Worm (Caenorhabditis elegans) whole organism, late embryonic: Measurements from ENCODE around the gene B0303.4.

Experiments
- C08G9.2 ChIP-seq: sonication (generic microtip); optimal IDR thresholded peaks from 2 replicates; lab custom pipeline; 2016; ENCODE audit warnings: mild to moderate bottlenecking, missing genetic modification characterization, moderate library complexity, missing compliant biosample characterization
- C38D4.7 ChIP-seq: fragments of 200-800 bp; sonication (Bioruptor generic); optimal IDR thresholded peaks from 2 replicates; lab custom pipeline; 2018; ENCODE audit warnings: mild to moderate bottlenecking, missing genetic modification characterization, moderate library complexity, missing compliant biosample characterization
- F13H6.1 ChIP-seq: sonication (generic microtip); optimal IDR thresholded peaks from 2 replicates; lab custom pipeline; 2016; ENCODE audit warnings: missing genetic modification characterization, missing compliant biosample characterization
- K02D7.2 ChIP-seq: sonication (generic microtip); optimal IDR thresholded peaks from 2 replicates; lab custom pipeline; 2017; ENCODE audit warnings: mild to moderate bottlenecking, missing genetic modification characterization, missing compliant biosample characterization
- K09A11.1 ChIP-seq: sonication (generic microtip); optimal IDR thresholded peaks from 2 replicates; lab custom pipeline; 2017; ENCODE audit warnings: antibody characterized with exemption, mild to moderate bottlenecking, missing genetic modification characterization, missing compliant biosample characterization; ENCODE audit not compliant: insufficient read depth
- Y22D7AL.16 ChIP-seq: sonication (generic microtip); optimal IDR thresholded peaks from 2 replicates; lab custom pipeline; 2016; ENCODE audit warnings: missing genetic modification characterization, missing compliant biosample characterization
- ahr-1 ChIP-seq: sonication (generic microtip); optimal IDR thresholded peaks from 2 replicates; lab custom pipeline; 2016; ENCODE audit warnings: missing genetic modification characterization, missing compliant biosample characterization
- ceh-14 ChIP-seq: sonication (generic microtip); optimal IDR thresholded peaks from 2 replicates; lab custom pipeline; 2016; ENCODE audit warnings: missing genotype, missing genetic modification characterization, missing compliant biosample characterization
- ceh-18 ChIP-seq: sonication (generic microtip); optimal IDR thresholded peaks from 2 replicates; lab custom pipeline; 2016; ENCODE audit warnings: missing genetic modification characterization, missing compliant biosample characterization
- ceh-19 ChIP-seq: fragments of 200-800 bp; sonication (Bioruptor generic); optimal IDR thresholded peaks from 2 replicates; lab custom pipeline; 2018; ENCODE audit warnings: mild to moderate bottlenecking, missing genetic modification characterization, missing compliant biosample characterization
- ceh-2 ChIP-seq: sonication (generic microtip); optimal IDR thresholded peaks from 2 replicates; lab custom pipeline; 2016; ENCODE audit warnings: missing genotype, missing genetic modification characterization, missing compliant biosample characterization
- ceh-45 ChIP-seq: fragments of 200-800 bp; sonication (Bioruptor generic); IDR thresholded peaks from 2 replicates; pipeline ENCODE4 v1.3.6; 2022; ENCODE audit warnings: missing genetic modification reagents, missing genetic modification characterization, missing compliant biosample characterization
- ceh-48 ChIP-seq: sonication (generic microtip); optimal IDR thresholded peaks from 2 replicates; lab custom pipeline; 2016; ENCODE audit warnings: missing genetic modification characterization, inconsistent platforms, missing compliant biosample characterization
- ceh-6 ChIP-seq: fragments of 200-800 bp; sonication (Bioruptor generic); optimal IDR thresholded peaks from 2 replicates; lab custom pipeline; 2018; ENCODE audit warnings: mild to moderate bottlenecking, missing genetic modification characterization, missing compliant biosample characterization
- che-1 ChIP-seq: sonication (generic microtip); optimal IDR thresholded peaks from 2 replicates; lab custom pipeline; 2016; ENCODE audit warnings: mild to moderate bottlenecking, missing genetic modification characterization, missing compliant biosample characterization
- dmd-4 ChIP-seq: sonication (generic microtip); optimal IDR thresholded peaks from 2 replicates; lab custom pipeline; 2016; ENCODE audit warnings: borderline replicate concordance, missing genetic modification characterization, missing compliant biosample characterization
- dve-1 ChIP-seq: sonication (generic microtip); optimal IDR thresholded peaks from 2 replicates; lab custom pipeline; 2017; ENCODE audit warnings: antibody characterized with exemption, mild to moderate bottlenecking, missing genetic modification characterization, missing compliant biosample characterization
- ets-4 ChIP-seq: sonication (generic microtip); optimal IDR thresholded peaks from 2 replicates; lab custom pipeline; 2016; ENCODE audit warnings: missing genetic modification characterization, missing compliant biosample characterization
- eyg-1 ChIP-seq: sonication (generic microtip); optimal IDR thresholded peaks from 2 replicates; lab custom pipeline; 2016; ENCODE audit warnings: missing genotype, missing genetic modification characterization, missing compliant biosample characterization
- fax-1 ChIP-seq: sonication (generic microtip); optimal IDR thresholded peaks from 2 replicates; lab custom pipeline; 2016; ENCODE audit warnings: missing genotype, missing genetic modification characterization, missing compliant biosample characterization
- fkh-10 ChIP-seq: fragments of 150-350 bp; optimal IDR thresholded peaks from 2 replicates; lab custom pipeline; 2014; ENCODE audit warnings: missing biosample characterization, missing genetic modification reagents, missing genetic modification characterization
- gmeb-2 ChIP-seq: sonication (generic microtip); optimal IDR thresholded peaks from 2 replicates; lab custom pipeline; 2016; ENCODE audit warnings: missing genetic modification characterization, inconsistent platforms, missing compliant biosample characterization
- hlh-15 ChIP-seq: sonication (generic microtip); optimal IDR thresholded peaks from 2 replicates; lab custom pipeline; 2016; ENCODE audit warnings: missing genetic modification characterization, missing compliant biosample characterization
- hlh-8 ChIP-seq: sonication (generic microtip); optimal IDR thresholded peaks from 2 replicates; lab custom pipeline; 2016; ENCODE audit warnings: missing genotype, missing genetic modification characterization, missing compliant biosample characterization
- lin-11 ChIP-seq: fragments of 200-800 bp; sonication (Bioruptor generic); optimal IDR thresholded peaks from 2 replicates; lab custom pipeline; 2018; ENCODE audit warnings: mild to moderate bottlenecking, missing genetic modification characterization, missing compliant biosample characterization
- madf-2 ChIP-seq: sonication (generic microtip); optimal IDR thresholded peaks from 2 replicates; lab custom pipeline; 2017; ENCODE audit warnings: missing genetic modification characterization, missing compliant biosample characterization
- nfya-1 ChIP-seq: sonication (generic microtip); optimal IDR thresholded peaks from 2 replicates; lab custom pipeline; 2017; ENCODE audit warnings: missing genetic modification characterization, mild to moderate bottlenecking, missing compliant biosample characterization, antibody characterized with exemption, moderate library complexity
- npax-4 ChIP-seq: sonication (generic microtip); optimal IDR thresholded peaks from 2 replicates; lab custom pipeline; 2016; ENCODE audit warnings: missing genetic modification characterization, missing compliant biosample characterization
- odd-2 ChIP-seq: sonication (generic microtip); optimal IDR thresholded peaks from 2 replicates; lab custom pipeline; 2017; ENCODE audit warnings: antibody characterized with exemption, mild to moderate bottlenecking, missing genetic modification characterization, missing compliant biosample characterization
- pat-9 ChIP-seq: fragments of 200-800 bp; sonication (Bioruptor generic); optimal IDR thresholded peaks from 2 replicates; lab custom pipeline; 2018; ENCODE audit warnings: mild to moderate bottlenecking, missing genetic modification characterization, moderate library complexity, missing compliant biosample characterization
- pax-1 ChIP-seq: fragments of 150-350 bp; optimal IDR thresholded peaks from 2 replicates; lab custom pipeline; 2014; ENCODE audit warnings: missing biosample characterization, missing genetic modification characterization
- pha-2 ChIP-seq: sonication (generic microtip); optimal IDR thresholded peaks from 2 replicates; lab custom pipeline; 2017; ENCODE audit warnings: mild to moderate bottlenecking, missing genetic modification characterization, missing compliant biosample characterization
- pha-4 ChIP-seq: fragments of 150-350 bp; optimal IDR thresholded peaks from 2 replicates; lab custom pipeline; 2018; ENCODE audit warnings: missing biosample characterization, missing genetic modification reagents, missing genetic modification characterization
- pros-1 ChIP-seq: fragments of 150-350 bp; optimal IDR thresholded peaks from 2 replicates; lab custom pipeline; 2014; ENCODE audit warnings: missing biosample characterization, missing genetic modification reagents, missing genetic modification characterization
- ref-2 ChIP-seq: sonication (generic microtip); optimal IDR thresholded peaks from 2 replicates; lab custom pipeline; 2016; ENCODE audit warnings: missing genetic modification characterization, missing compliant biosample characterization
- rnt-1 ChIP-seq: sonication (generic microtip); optimal IDR thresholded peaks from 2 replicates; lab custom pipeline; 2016; ENCODE audit warnings: missing genetic modification characterization, missing compliant biosample characterization
- sdc-2 ChIP-seq: sonication (generic microtip); optimal IDR thresholded peaks from 2 replicates; lab custom pipeline; 2016; ENCODE audit warnings: missing genotype, missing genetic modification characterization, missing compliant biosample characterization
- sox-4 ChIP-seq: sonication (generic microtip); optimal IDR thresholded peaks from 2 replicates; lab custom pipeline; 2017; ENCODE audit warnings: mild to moderate bottlenecking, missing genetic modification characterization, inconsistent platforms, missing compliant biosample characterization
- syd-9 ChIP-seq: sonication (generic microtip); optimal IDR thresholded peaks from 2 replicates; lab custom pipeline; 2016; ENCODE audit warnings: mild to moderate bottlenecking, missing genetic modification characterization, moderate library complexity, missing compliant biosample characterization
- tbx-2 ChIP-seq: sonication (generic microtip); optimal IDR thresholded peaks from 2 replicates; lab custom pipeline; 2016; ENCODE audit warnings: missing genetic modification characterization, missing compliant biosample characterization
- tbx-7 ChIP-seq: sonication (generic microtip); optimal IDR thresholded peaks from 2 replicates; lab custom pipeline; 2016; ENCODE audit warnings: missing genotype, missing genetic modification characterization, missing compliant biosample characterization
- ttx-3 ChIP-seq: sonication (generic microtip); optimal IDR thresholded peaks from 2 replicates; lab custom pipeline; 2016; ENCODE audit warnings: missing genetic modification reagents, missing genetic modification characterization, missing compliant biosample characterization
- unc-3 ChIP-seq, 2 experiments: fragments of 200-800 bp in 1 of 2; sonication (Bioruptor generic) in 1 of 2; sonication (generic microtip) in 1 of 2; conservative IDR thresholded peaks in 1 of 2; optimal IDR thresholded peaks in 1 of 2; 2 replicates each; pipeline versions ENCODE4 v1.3.6 to Lab custom; 2016 to 2022; ENCODE audit warnings: missing compliant biosample characterization in 2 of 2, missing genetic modification characterization in 2 of 2, missing genetic modification reagents in 1 of 2
- unc-86 ChIP-seq: sonication (generic microtip); optimal IDR thresholded peaks from 2 replicates; lab custom pipeline; 2016; ENCODE audit warnings: missing genetic modification characterization, missing compliant biosample characterization
- zip-5 ChIP-seq: sonication (generic microtip); optimal IDR thresholded peaks from 2 replicates; lab custom pipeline; 2016; ENCODE audit warnings: missing genetic modification characterization, missing compliant biosample characterization

The B0303.4 gene

DNA sequence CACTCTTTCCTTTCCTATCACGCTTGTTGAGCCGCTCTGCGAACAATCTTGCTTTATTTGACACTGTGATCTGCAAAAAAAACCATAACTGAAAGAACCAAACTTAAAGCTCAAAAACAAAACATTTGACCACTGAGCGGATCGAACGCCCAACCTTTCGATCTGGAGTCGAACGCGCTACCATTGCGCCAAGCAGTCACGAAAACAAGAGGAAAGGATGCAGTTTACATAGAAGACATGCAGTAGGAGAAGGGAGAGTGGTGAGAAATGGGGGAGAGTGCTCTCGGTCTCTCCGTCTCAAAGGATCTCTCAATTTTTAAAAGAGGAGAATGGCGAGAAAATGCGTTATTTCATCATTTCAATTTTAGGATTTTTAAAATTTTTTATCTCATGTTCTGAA lies 11.3 kb upstream of the B0303.4 start (continued):
- TF ChIP-seq madf-2 (tag; lab: Kevin White, UChicago) (peak; percentile 94), dve-1 (tag; lab: Kevin White, UChicago) (peak; percentile 87), K02D7.2 (tag; lab: Kevin White, UChicago) (peak; percentile 93), eyg-1 (tag; lab: Kevin White, UChicago) (peak; percentile 97), tbx-2 (peak; percentile 92), ceh-19 (GFP tag; lab: Kevin White, UChicago) (peak; percentile 95), nfya-1 (tag; lab: Kevin White, UChicago) (peak; percentile 81), Y22D7AL.16 (tag; lab: Kevin White, UChicago) (peak; percentile 90), tbx-7 (tag; lab: Kevin White, UChicago) (peak; percentile 62), pha-2 (peak; percentile 93), zip-5 (tag; lab: Kevin White, UChicago) (peak; percentile 88), syd-9 (peak; percentile 94), ttx-3 (tag; lab: Kevin White, UChicago) (peak; percentile 88), gmeb-2 (tag; lab: Kevin White, UChicago) (peak; percentile 95), che-1 (tag; lab: Kevin White, UChicago) (peak; percentile 94), pax-1 (no peak), odd-2 (peak; percentile 86), C38D4.7 (GFP tag; lab: Kevin White, UChicago) (peak; percentile 91), lin-11 (tag; lab: Kevin White, UChicago) (peak; percentile 92), ceh-2 (peak; percentile 84), ceh-6 (GFP tag; lab: Kevin White, UChicago) (peak; percentile 95), npax-4 (peak; percentile 81), pha-4 (tag; lab: Kevin White, UChicago) (no peak), pat-9 (peak; percentile 93), hlh-15 (tag; lab: Kevin White, UChicago) (peak; percentile 92), ceh-45 (GFP tag; lab: Robert Waterston, UW) (peak; percentile 91), C08G9.2 (tag; lab: Kevin White, UChicago) (peak; percentile 90), pros-1 (tag; lab: Kevin White, UChicago) (peak; percentile 37), fax-1 (tag; lab: Kevin White, UChicago) (peak; percentile 89), unc-3 (GFP tag; conservative IDR thresholded peaks at IDR 0.05; lab: Robert Waterston, UW) (peak; percentile 94), unc-3 (tag; optimal IDR thresholded peaks at IDR 0.05; lab: Kevin White, UChicago) (peak; percentile 89), hlh-8 (tag; lab: Kevin White, UChicago) (peak; percentile 77), ceh-48 (peak; percentile 84), unc-86 (tag; lab: Kevin White, UChicago) (peak; percentile 93), ceh-18 (tag; lab: Kevin White, UChicago) (peak; percentile 90), rnt-1 (tag; lab: Kevin White, UChicago) (peak; percentile 84), sox-4 (tag; lab: Kevin White, UChicago) (peak; percentile 95), ahr-1 (tag; lab: Kevin White, UChicago) (peak; percentile 84), F13H6.1 (tag; lab: Kevin White, UChicago) (peak; percentile 85), fkh-10 (GFP tag; lab: Kevin White, UChicago) (peak; percentile 42), ceh-14 (tag; lab: Kevin White, UChicago) (peak; percentile 92), ref-2 (peak; percentile 93), dmd-4 (tag; lab: Kevin White, UChicago) (peak; percentile 91), ets-4 (tag; lab: Kevin White, UChicago) (peak; percentile 26), sdc-2 (tag; lab: Kevin White, UChicago) (peak; percentile 86), K09A11.1 (peak; percentile 91)
